Worm (Caenorhabditis elegans) whole organism, L4 larva: ENCODE measurements around the gene srh-177.

ENCODE experiments used
- ZK337.2 ChIP-seq: fragments of 200-800 bp; sonication (Bioruptor generic); IDR thresholded peaks from 2 replicates; pipeline ENCODE4 v1.3.6; 2022; ENCODE audit warnings: missing genetic modification reagents, missing genetic modification characterization, missing compliant biosample characterization
- ama-1 ChIP-seq: fragments of 150-350 bp; optimal IDR thresholded peaks from 2 replicates; lab custom pipeline; 2014; ENCODE audit warnings: inconsistent platforms, mixed read lengths
- daf-19 ChIP-seq: fragments of 200-800 bp; sonication (Bioruptor generic); conservative IDR thresholded peaks from 2 replicates; pipeline ENCODE4 v1.3.6; 2022; ENCODE audit warnings: missing genetic modification characterization, missing compliant biosample characterization
- duxl-1 ChIP-seq: sonication (generic microtip); optimal IDR thresholded peaks from 2 replicates; lab custom pipeline; 2016; ENCODE audit warnings: mild to moderate bottlenecking, missing genetic modification characterization, moderate library complexity, missing compliant biosample characterization; ENCODE audit not compliant: poor library complexity
- madf-5 ChIP-seq, 2 experiments: fragments of 200-800 bp; sonication (Bioruptor generic); IDR thresholded peaks; 2 replicates each; pipeline ENCODE4 v1.3.6; 2022; ENCODE audit warnings: missing compliant biosample characterization in 2 of 2, missing genetic modification characterization in 2 of 2
- nhr-10 ChIP-seq: fragments of 150-350 bp; optimal IDR thresholded peaks from 2 replicates; lab custom pipeline; 2014; ENCODE audit warnings: missing biosample characterization, missing genetic modification characterization
- nhr-111 ChIP-seq: fragments of 200-800 bp; sonication (Bioruptor generic); optimal IDR thresholded peaks from 2 replicates; lab custom pipeline; 2018; ENCODE audit warnings: mild to moderate bottlenecking, missing genetic modification characterization, missing compliant biosample characterization
- rbr-2 ChIP-seq: sonication (generic microtip); optimal IDR thresholded peaks from 2 replicates; lab custom pipeline; 2016; ENCODE audit warnings: missing genotype, missing genetic modification characterization, missing compliant biosample characterization
- skn-1 ChIP-seq: fragments of 150-350 bp; optimal IDR thresholded peaks from 2 replicates; lab custom pipeline; 2014; ENCODE audit warnings: missing biosample characterization, missing genetic modification characterization
- spr-1 ChIP-seq: sonication (generic microtip); optimal IDR thresholded peaks from 2 replicates; lab custom pipeline; 2016; ENCODE audit warnings: mild to moderate bottlenecking, missing genetic modification characterization, missing compliant biosample characterization
- ztf-11 ChIP-seq: fragments of 150-350 bp; optimal IDR thresholded peaks from 2 replicates; lab custom pipeline; 2014; ENCODE audit warnings: missing biosample characterization, missing genetic modification characterization

ce11 chrV:20387415-20387814, 18.4 kb upstream of the srh-177 start, which contains the start of gene F53H2.1:
- TF ChIP-seq madf-5 (GFP tag; IDR thresholded peaks at IDR 0.05; lab: Robert Waterston, UW) (no peak), rbr-2 (no peak), ama-1 (lab: Kevin White, UChicago) (no peak), duxl-1 (tag; lab: Kevin White, UChicago) (no peak), daf-19 (GFP tag; lab: Robert Waterston, UW) (no peak), ztf-11 (no peak), skn-1 (tag; lab: Kevin White, UChicago) (no peak), nhr-10 (tag; lab: Kevin White, UChicago) (no peak), ZK337.2 (no peak), spr-1 (no peak), nhr-111 (GFP tag; lab: Kevin White, UChicago) (no peak)
